Worm (Caenorhabditis elegans): Measurements from ENCODE around the gene cuc-1.

DNA sequence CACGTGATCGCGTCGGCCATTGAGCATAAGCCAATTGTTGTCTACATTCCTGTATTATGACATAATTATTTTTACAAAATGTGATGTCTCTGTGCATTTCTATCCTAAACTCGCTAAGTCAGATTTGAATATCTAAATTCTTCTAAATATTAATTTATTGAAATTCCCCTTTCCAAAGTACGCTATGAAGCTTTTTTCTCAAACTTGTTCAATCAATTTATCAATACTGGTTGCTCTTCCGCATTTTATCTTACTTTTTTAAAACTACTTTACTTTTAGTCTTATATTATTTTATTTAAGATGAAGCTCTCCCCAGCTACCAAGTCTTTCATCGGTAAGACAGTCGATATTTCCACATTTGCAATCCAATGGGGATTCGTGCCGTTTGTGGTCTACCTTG lies 1.5 kb downstream of the cuc-1 start, which contains the start of gene tomm-7:
- TF ChIP-seq pes-1 (GFP tag; IDR thresholded peaks at IDR 0.05) = no peak
- no peak for TF ChIP-seq B0310.2 (tag; optimal IDR thresholded peaks at IDR 0.05)
- no peak for TF ChIP-seq F13C5.2 (tag; optimal IDR thresholded peaks at IDR 0.05)
- no peak for TF ChIP-seq ama-1 (optimal IDR thresholded peaks at IDR 0.05)
- TF ChIP-seq hmg-4 (GFP tag; optimal IDR thresholded peaks at IDR 0.05) = no peak
- TF ChIP-seq hmbx-1 (tag; optimal IDR thresholded peaks at IDR 0.05) = no peak
